Worm (Caenorhabditis elegans) whole organism, L3 larva: ENCODE data around the gene bli-1.

Experiments
- ama-1 ChIP-seq: fragments of 150-350 bp; optimal IDR thresholded peaks from 2 replicates; lab custom pipeline; 2018
- ceh-82 ChIP-seq: fragments of 150-350 bp; optimal IDR thresholded peaks from 2 replicates; lab custom pipeline; 2014; ENCODE audit warnings: missing biosample characterization, missing genetic modification characterization
- egl-27 ChIP-seq: sonication (generic microtip); optimal IDR thresholded peaks from 4 replicates; lab custom pipeline; 2017; ENCODE audit warnings: missing biosample characterization, missing genetic modification reagents, missing genetic modification characterization
- egl-5 ChIP-seq: fragments of 150-350 bp; optimal IDR thresholded peaks from 2 replicates; lab custom pipeline; 2017; ENCODE audit warnings: missing biosample characterization, missing genetic modification reagents, missing genetic modification characterization, inconsistent platforms
- jun-1 ChIP-seq: fragments of 150-350 bp; optimal IDR thresholded peaks from 2 replicates; lab custom pipeline; 2014; ENCODE audit warnings: missing biosample characterization, missing genetic modification reagents, missing genetic modification characterization
- lin-39 ChIP-seq: fragments of 150-350 bp; optimal IDR thresholded peaks from 2 replicates; lab custom pipeline; 2018; ENCODE audit warnings: missing biosample characterization, missing genetic modification reagents, missing genetic modification characterization
- nhr-28 ChIP-seq: fragments of 150-350 bp; optimal IDR thresholded peaks from 2 replicates; lab custom pipeline; 2014; ENCODE audit warnings: missing biosample characterization, missing genetic modification characterization
- nhr-77 ChIP-seq: fragments of 150-350 bp; optimal IDR thresholded peaks from 2 replicates; lab custom pipeline; 2014; ENCODE audit warnings: missing biosample characterization, missing genetic modification characterization
- skn-1 ChIP-seq: fragments of 150-350 bp; optimal IDR thresholded peaks from 2 replicates; lab custom pipeline; 2014; ENCODE audit warnings: missing biosample characterization, missing genetic modification characterization
- ztf-11 ChIP-seq: fragments of 150-350 bp; optimal IDR thresholded peaks from 2 replicates; lab custom pipeline; 2014; ENCODE audit warnings: missing biosample characterization, missing genetic modification characterization

DNA sequence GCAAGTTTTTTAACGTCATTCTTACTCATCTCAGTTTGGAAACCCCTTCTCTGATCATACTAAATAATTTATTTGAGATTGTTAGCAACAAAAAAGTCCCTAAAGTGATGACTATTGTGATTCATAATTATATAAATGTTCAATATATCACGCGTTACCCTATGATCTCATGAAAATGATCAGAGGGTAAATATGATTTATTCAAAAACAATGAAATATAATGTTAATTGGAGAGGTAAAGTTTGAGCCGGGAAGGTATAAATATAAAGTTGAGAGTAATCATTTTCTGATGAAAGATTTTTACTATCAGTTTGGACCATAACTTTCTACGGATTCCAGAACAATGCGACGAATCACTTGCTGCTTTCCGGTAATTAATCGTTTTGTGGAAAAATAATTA lies 28.3 kb downstream of the bli-1 start, which contains the start of gene C52A11.3:
- TF ChIP-seq skn-1 (tag; lab: Kevin White, UChicago) (no peak), nhr-77 (tag; lab: Kevin White, UChicago) (no peak), jun-1 (tag; lab: Kevin White, UChicago) (no peak), ama-1 (lab: Kevin White, UChicago) (no peak), egl-27 (tag; lab: Kevin White, UChicago) (no peak), lin-39 (tag; lab: Kevin White, UChicago) (no peak), ceh-82 (tag; lab: Kevin White, UChicago) (no peak), ztf-11 (no peak), nhr-28 (tag; lab: Kevin White, UChicago) (no peak), egl-5 (tag; lab: Kevin White, UChicago) (no peak)
